Worm (Caenorhabditis elegans) whole organism, dauer: Measurements from ENCODE around the gene cysl-3.

ENCODE experiments used
- unc-62 ChIP-seq: sonication (generic microtip); optimal IDR thresholded peaks from 2 replicates; lab custom pipeline; 2017; ENCODE audit warnings: missing biosample characterization, missing genetic modification reagents, missing genetic modification characterization

cysl-3 gene

ce11 chrV:3788538-3788937, 12.6 kb upstream of the cysl-3 start:
- no peak for TF ChIP-seq unc-62

- TF ChIP-seq unc-62 = no peak
Measured at ce11 chrV:3784167-3784734, 8.3 kb upstream of the cysl-3 start, which contains the start of gene R08F11.1. TSS of gene R08F11.1 (minus strand) at chrV:3784217.

ce11 chrV:3776946-3777345, 1.0 kb upstream of the cysl-3 start:
- TF ChIP-seq unc-62 = no peak

ce11 chrV:3774653-3775052, 1.3 kb downstream of the cysl-3 start:
- TF ChIP-seq unc-62 = no peak

- no peak for TF ChIP-seq unc-62
Measured at ce11 chrV:3773618-3774017, 2.3 kb downstream of the cysl-3 start.

ce11 chrV:3771437-3772256, 4.3 kb downstream of the cysl-3 start, which contains the start of the genes R08E5.1 and rips-1:
TSS of gene R08E5.1 (minus strand) at chrV:3771518.
TSS of gene rips-1 (plus strand) at chrV:3772021.
- TF ChIP-seq unc-62 = no peak

- TF ChIP-seq unc-62 = no peak
Measured at ce11 chrV:3768270-3768669, 7.7 kb downstream of the cysl-3 start, which contains the start of gene R08E5.4. TSS of gene R08E5.4 (plus strand) at chrV:3768570.

ce11 chrV:3766904-3767303, 9.0 kb downstream of the cysl-3 start, which contains the start of gene Y39H10A.1:
TSS of gene Y39H10A.1 (plus strand) at chrV:3767204.
- no peak for TF ChIP-seq unc-62

- TF ChIP-seq unc-62 = no peak
Measured at ce11 chrV:3761829-3762228, 14.1 kb downstream of the cysl-3 start.

ce11 chrV:3760839-3761238, 15.1 kb downstream of the cysl-3 start, which contains the start of gene oac-55:
TSS of gene oac-55 (plus strand) at chrV:3761139.
- TF ChIP-seq unc-62 = no peak

- no peak for TF ChIP-seq unc-62
Measured at ce11 chrV:3759419-3759915, 16.5 kb downstream of the cysl-3 start, which contains the start of gene chk-1. TSS of gene chk-1 (minus strand) at chrV:3759469.

- no peak for TF ChIP-seq unc-62
Measured at ce11 chrV:3756887-3757286, 19.0 kb downstream of the cysl-3 start, which contains the start of gene gid-7. TSS of gene gid-7 (minus strand) at chrV:3757074.

- TF ChIP-seq unc-62 = no peak
Measured at ce11 chrV:3750328-3750727, 25.6 kb downstream of the cysl-3 start.

- no peak for TF ChIP-seq unc-62
Measured at ce11 chrV:3743172-3743626, 32.7 kb downstream of the cysl-3 start, which contains the start of gene mtm-9. TSS of gene mtm-9 (plus strand) at chrV:3743576.

ce11 chrV:3739302-3739701, 36.6 kb downstream of the cysl-3 start, which contains the start of gene hpo-36:
TSS of gene hpo-36 (minus strand) at chrV:3739402.
- no peak for TF ChIP-seq unc-62

ce11 chrV:3738409-3738808, 37.5 kb downstream of the cysl-3 start:
- TF ChIP-seq unc-62 = no peak

ce11 chrV:3724772-3725171, 51.2 kb downstream of the cysl-3 start, which contains the start of gene str-30:
TSS of gene str-30 (plus strand) at chrV:3725072.
- TF ChIP-seq unc-62 = no peak
